Fruit fly (Drosophila melanogaster) whole organism, prepupa: Measurements from ENCODE around the gene CG8833.

Experiments used
- Blimp-1 ChIP-seq: fragments of 200-800 bp; sonication (Bioruptor generic); optimal IDR thresholded peaks from 3 replicates; lab custom pipeline; 2017; ENCODE audit warnings: missing biosample characterization, missing genetic modification characterization, mild to moderate bottlenecking, moderate library complexity, missing genetic modification reagents
- CG10631 ChIP-seq: fragments of 200-800 bp; sonication (Bioruptor generic); optimal IDR thresholded peaks from 2 replicates; lab custom pipeline; 2016; ENCODE audit warnings: missing biosample characterization, missing genetic modification characterization
- CG10669 ChIP-seq: fragments of 200-800 bp; sonication (Bioruptor generic); optimal IDR thresholded peaks from 3 replicates; lab custom pipeline; 2018; ENCODE audit warnings: missing biosample characterization, mild to moderate bottlenecking, missing genetic modification characterization, moderate library complexity
- CG11294 ChIP-seq: fragments of 200-800 bp; sonication (Bioruptor generic); IDR thresholded peaks from 2 replicates; pipeline ENCODE4 v1.3.6; 2022; ENCODE audit warnings: missing biosample characterization, missing genetic modification characterization
- CG11902 ChIP-seq: fragments of 200-800 bp; sonication (Bioruptor generic); optimal IDR thresholded peaks from 3 replicates; lab custom pipeline; 2016; ENCODE audit warnings: missing biosample characterization, missing genetic modification characterization
- CG15336 ChIP-seq: fragments of 200-800 bp; sonication (Bioruptor generic); IDR thresholded peaks from 2 replicates; pipeline ENCODE4 v1.3.6; 2022; ENCODE audit warnings: missing biosample characterization, missing genetic modification characterization
- CG1621 ChIP-seq: fragments of 200-800 bp; sonication (Bioruptor generic); optimal IDR thresholded peaks from 3 replicates; lab custom pipeline; 2018; ENCODE audit warnings: missing biosample characterization, mild to moderate bottlenecking, missing genetic modification characterization
- CG16779 ChIP-seq: fragments of 200-800 bp; sonication (Bioruptor generic); optimal IDR thresholded peaks from 3 replicates; lab custom pipeline; 2017; ENCODE audit warnings: missing biosample characterization, mild to moderate bottlenecking, missing genetic modification characterization
- CG3032 ChIP-seq: fragments of 200-800 bp; optimal IDR thresholded peaks from 2 replicates; lab custom pipeline; 2019; ENCODE audit warnings: missing biosample characterization, mild to moderate bottlenecking, missing genetic modification characterization, moderate library complexity
- CG3919 ChIP-seq: fragments of 200-800 bp; sonication (Bioruptor generic); optimal IDR thresholded peaks from 3 replicates; lab custom pipeline; 2016; ENCODE audit warnings: missing biosample characterization, missing genetic modification characterization
- CG6808 ChIP-seq: fragments of 200-800 bp; sonication (Bioruptor generic); optimal IDR thresholded peaks from 3 replicates; lab custom pipeline; 2017; ENCODE audit warnings: missing biosample characterization, missing genetic modification characterization, mild to moderate bottlenecking, moderate library complexity, missing genetic modification reagents
- CG6854 ChIP-seq: fragments of 200-800 bp; sonication (Bioruptor generic); optimal IDR thresholded peaks from 2 replicates; lab custom pipeline; 2017; ENCODE audit warnings: missing biosample characterization, mild to moderate bottlenecking, missing genetic modification characterization
- CG8119 ChIP-seq: fragments of 200-800 bp; sonication (Bioruptor generic); IDR thresholded peaks from 3 replicates; pipeline ENCODE4 v1.3.6; 2022; ENCODE audit warnings: missing biosample characterization, missing genetic modification characterization
- CG8319 ChIP-seq: fragments of 200-800 bp; sonication (Bioruptor generic); optimal IDR thresholded peaks from 3 replicates; lab custom pipeline; 2016; ENCODE audit warnings: missing biosample characterization, missing genetic modification characterization
- CG8632 ChIP-seq: fragments of 200-800 bp; sonication (Bioruptor generic); optimal IDR thresholded peaks from 3 replicates; lab custom pipeline; 2016; ENCODE audit warnings: missing biosample characterization, missing genetic modification characterization
- Eip75B ChIP-seq: fragments of 200-800 bp; sonication (Bioruptor generic); optimal IDR thresholded peaks from 3 replicates; lab custom pipeline; 2016; ENCODE audit warnings: missing biosample characterization, missing genetic modification characterization
- Eip78C ChIP-seq: fragments of 200-800 bp; sonication (Bioruptor generic); peaks from one replicate; lab custom pipeline; 2016; ENCODE audit warnings: missing biosample characterization, missing genetic modification characterization
- Eip93F ChIP-seq: fragments of 200-800 bp; sonication (Bioruptor generic); optimal IDR thresholded peaks from 2 replicates; lab custom pipeline; 2016; ENCODE audit warnings: missing biosample characterization, mild to moderate bottlenecking, missing genetic modification characterization
- Ets21C ChIP-seq: fragments of 200-800 bp; sonication (Bioruptor generic); optimal IDR thresholded peaks from 3 replicates; lab custom pipeline; 2016; ENCODE audit warnings: missing biosample characterization, missing genetic modification characterization
- Ets96B ChIP-seq: fragments of 200-800 bp; optimal IDR thresholded peaks from 2 replicates; lab custom pipeline; 2019; ENCODE audit warnings: missing biosample characterization, mild to moderate bottlenecking, missing genetic modification characterization, moderate library complexity
- Gug ChIP-seq: fragments of 200-800 bp; sonication (Bioruptor generic); IDR thresholded peaks from 2 replicates; pipeline ENCODE4 v1.3.6; 2022; ENCODE audit warnings: missing biosample characterization, missing genetic modification characterization
- Hr38 ChIP-seq: sonication (Bioruptor generic); optimal IDR thresholded peaks from 2 replicates; lab custom pipeline; 2016; ENCODE audit warnings: missing biosample characterization, missing genetic modification characterization
- Hr4 ChIP-seq: fragments of 200-800 bp; sonication (Bioruptor generic); optimal IDR thresholded peaks from 3 replicates; lab custom pipeline; 2016; ENCODE audit warnings: missing biosample characterization, missing genetic modification characterization
- Met ChIP-seq: fragments of 200-800 bp; sonication (Bioruptor generic); optimal IDR thresholded peaks from 3 replicates; lab custom pipeline; 2016; ENCODE audit warnings: missing biosample characterization, missing genetic modification characterization
- OdsH ChIP-seq: fragments of 200-800 bp; sonication (Bioruptor generic); optimal IDR thresholded peaks from 3 replicates; lab custom pipeline; 2016; ENCODE audit warnings: missing biosample characterization, missing genetic modification characterization
- Smox ChIP-seq: fragments of 200-800 bp; sonication (Bioruptor generic); optimal IDR thresholded peaks from 3 replicates; lab custom pipeline; 2016; ENCODE audit warnings: missing biosample characterization, missing genetic modification characterization
- Sox102F ChIP-seq: fragments of 200-800 bp; sonication (Bioruptor generic); optimal IDR thresholded peaks from 2 replicates; lab custom pipeline; 2016; ENCODE audit warnings: missing biosample characterization, mild to moderate bottlenecking, missing genetic modification characterization
- Sox14 ChIP-seq: fragments of 200-800 bp; sonication (Bioruptor generic); optimal IDR thresholded peaks from 3 replicates; lab custom pipeline; 2016; ENCODE audit warnings: missing biosample characterization, missing genetic modification characterization
- Sox15 ChIP-seq: fragments of 200-800 bp; sonication (Bioruptor generic); optimal IDR thresholded peaks from 3 replicates; lab custom pipeline; 2016; ENCODE audit warnings: missing biosample characterization, missing genetic modification characterization
- achi ChIP-seq: fragments of 200-800 bp; sonication (Bioruptor generic); optimal IDR thresholded peaks from 3 replicates; lab custom pipeline; 2016; ENCODE audit warnings: missing biosample characterization, missing genetic modification characterization
- cyc ChIP-seq: fragments of 200-800 bp; sonication (Bioruptor generic); optimal IDR thresholded peaks from 3 replicates; lab custom pipeline; 2016; ENCODE audit warnings: missing biosample characterization, missing genetic modification characterization
- dsx ChIP-seq: fragments of 200-800 bp; optimal IDR thresholded peaks from 3 replicates; lab custom pipeline; 2019; ENCODE audit warnings: missing biosample characterization, mild to moderate bottlenecking, missing genetic modification characterization, moderate library complexity; ENCODE audit not compliant: poor library complexity, severe bottlenecking
- eg ChIP-seq: fragments of 200-800 bp; sonication (Bioruptor generic); IDR thresholded peaks from 3 replicates; pipeline ENCODE4 v1.3.6; 2022; ENCODE audit warnings: missing biosample characterization, missing genetic modification characterization
- esn ChIP-seq: fragments of 200-800 bp; sonication (Bioruptor generic); optimal IDR thresholded peaks from 2 replicates; lab custom pipeline; 2016; ENCODE audit warnings: missing biosample characterization, mild to moderate bottlenecking, missing genetic modification characterization, moderate library complexity
- fd59A ChIP-seq: fragments of 200-800 bp; sonication (Bioruptor generic); optimal IDR thresholded peaks from 2 replicates; lab custom pipeline; 2017; ENCODE audit warnings: missing biosample characterization, mild to moderate bottlenecking, missing genetic modification characterization, missing genetic modification reagents
- fd85E ChIP-seq: fragments of 200-800 bp; sonication (Bioruptor generic); optimal IDR thresholded peaks from 3 replicates; lab custom pipeline; 2016; ENCODE audit warnings: missing biosample characterization, missing genetic modification characterization
- lz ChIP-seq: fragments of 200-800 bp; sonication (Bioruptor generic); optimal IDR thresholded peaks from 3 replicates; lab custom pipeline; 2016; ENCODE audit warnings: missing biosample characterization, missing genetic modification characterization
- net ChIP-seq: fragments of 200-800 bp; sonication (Bioruptor generic); optimal IDR thresholded peaks from 3 replicates; lab custom pipeline; 2016; ENCODE audit warnings: missing biosample characterization, missing genetic modification characterization
- pdm3 ChIP-seq: fragments of 200-800 bp; sonication (Bioruptor generic); optimal IDR thresholded peaks from 3 replicates; lab custom pipeline; 2016; ENCODE audit warnings: missing biosample characterization, missing genetic modification characterization
- salr ChIP-seq, 2 experiments: fragments of 200-800 bp; sonication (Bioruptor generic); optimal IDR thresholded peaks; 3 replicates each; lab custom pipeline; 2016 to 2018; ENCODE audit warnings: missing biosample characterization in 2 of 2, missing genetic modification characterization in 2 of 2, mild to moderate bottlenecking in 1 of 2
- spab ChIP-seq: fragments of 200-800 bp; sonication (Bioruptor generic); optimal IDR thresholded peaks from 2 replicates; lab custom pipeline; 2017; ENCODE audit warnings: missing biosample characterization, mild to moderate bottlenecking, missing genetic modification characterization, missing genetic modification reagents
- svp ChIP-seq: fragments of 200-800 bp; sonication (Bioruptor generic); peaks from one replicate; lab custom pipeline; 2016; ENCODE audit warnings: missing biosample characterization, missing genetic modification characterization
- vri ChIP-seq: fragments of 200-800 bp; sonication (Bioruptor generic); optimal IDR thresholded peaks from 3 replicates; lab custom pipeline; 2016; ENCODE audit warnings: missing biosample characterization, mild to moderate bottlenecking, missing genetic modification characterization

CG8833 gene

DNA sequence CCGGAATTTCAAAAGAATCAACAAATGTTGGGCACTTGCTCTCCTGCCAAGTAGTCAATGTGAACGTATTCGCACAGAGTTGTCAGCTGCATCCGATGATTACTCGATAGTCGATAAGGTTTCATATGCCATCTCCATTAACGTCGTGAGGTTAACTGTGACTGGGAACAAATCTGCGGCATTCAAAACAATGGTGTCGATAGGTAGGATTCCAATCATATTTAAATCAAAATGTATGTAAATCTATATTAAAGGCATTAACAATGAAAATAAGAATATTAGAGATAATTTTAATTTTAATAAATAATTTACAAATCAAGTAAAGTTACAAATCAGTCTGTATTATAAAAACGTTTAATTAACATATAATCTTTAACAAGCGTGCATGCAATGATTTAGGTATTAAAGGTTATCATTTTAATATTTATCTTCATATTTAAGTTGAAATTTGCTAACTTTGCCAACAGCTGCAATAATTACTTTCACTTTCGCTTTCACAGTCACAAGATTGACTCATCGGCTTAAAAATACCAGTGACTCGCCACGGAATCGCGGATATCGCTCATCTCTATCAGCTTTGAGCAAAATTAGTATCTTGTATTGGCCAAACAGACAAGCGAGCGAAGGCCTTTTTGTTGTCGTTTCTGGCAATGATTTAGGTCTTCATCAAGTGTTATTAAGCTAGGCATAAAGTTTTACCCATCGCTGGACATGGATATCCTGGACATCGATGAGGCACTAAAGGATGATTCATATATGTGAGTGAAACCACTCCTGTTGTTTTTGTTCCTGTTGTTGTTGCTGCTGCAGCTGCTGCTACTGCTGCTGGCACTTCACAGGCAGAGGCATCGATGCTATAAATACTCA lies 36.1 kb upstream of the CG8833 start, which contains the start of the genes Meics, Nxf3 and ssp2 (continued):
- no peak for TF ChIP-seq Sox102F (GFP tag; lab: Kevin White, UChicago)
- TF ChIP-seq CG15336 (GFP tag; lab: Robert Waterston, UW): 0 out of 2 replicates have a peak, but pooled peaks have one; percentile 6
- peak; percentile 20 for TF ChIP-seq CG3032 (tag; lab: Kevin White, UChicago)
- no peak for TF ChIP-seq CG11902 (GFP tag; lab: Kevin White, UChicago)
- TF ChIP-seq Eip93F (GFP tag; lab: Kevin White, UChicago): no peak
- TF ChIP-seq achi (GFP tag; lab: Kevin White, UChicago): no peak
- no peak for TF ChIP-seq CG10631 (GFP tag; lab: Kevin White, UChicago)
- TF ChIP-seq Hr38 (GFP tag; lab: Kevin White, UChicago): no peak

- TF ChIP-seq CG6808 (GFP tag; lab: Kevin White, UChicago) (no peak), Eip78C (GFP tag; lab: Kevin White, UChicago) (no peak), CG11902 (GFP tag; lab: Kevin White, UChicago) (no peak), Eip75B (GFP tag; lab: Kevin White, UChicago) (no peak), Sox14 (GFP tag; lab: Kevin White, UChicago) (no peak), Hr4 (no peak)
Measured at dm6 chr3L:13957789-13958188, 29.0 kb upstream of the CG8833 start.

DNA sequence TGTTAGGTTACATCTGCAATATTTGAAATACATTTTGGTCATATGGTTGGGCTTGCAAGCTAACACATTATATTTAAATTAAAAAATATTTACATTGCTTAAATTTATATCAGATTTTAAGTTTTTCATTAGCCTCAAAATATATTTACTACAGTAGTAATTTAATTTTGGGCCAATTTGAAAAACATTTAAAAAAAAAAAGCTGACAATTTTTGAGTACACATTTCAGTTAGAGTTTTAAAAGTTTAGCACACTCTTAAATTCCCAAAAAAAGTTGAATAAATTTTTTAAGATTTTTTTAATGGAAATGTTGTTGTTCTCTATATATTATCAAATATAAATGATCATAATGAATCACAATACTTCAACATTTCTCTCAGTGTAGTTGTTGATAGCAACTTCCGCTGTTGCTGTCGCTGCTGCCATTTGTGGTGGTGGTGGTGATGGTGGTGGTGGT lies 28.4 kb upstream of the CG8833 start:
- TF ChIP-seq Sox15 (GFP tag; lab: Kevin White, UChicago): peak; percentile 18
- TF ChIP-seq CG8119 (GFP tag; lab: Robert Waterston, UW): peak; percentile 74
- TF ChIP-seq esn: peak; percentile 58
- peak; percentile 8 for TF ChIP-seq CG8319 (GFP tag; lab: Kevin White, UChicago)
- TF ChIP-seq CG10631 (GFP tag; lab: Kevin White, UChicago): peak; percentile 60
- TF ChIP-seq salr (GFP tag; optimal IDR thresholded peaks at IDR 0.05; lab: Kevin White, UChicago): peak in 1 of 2 experiments; percentile 89
- no peak for TF ChIP-seq CG16779 (tag; lab: Kevin White, UChicago)
- peak; percentile 20 for TF ChIP-seq Sox14 (GFP tag; lab: Kevin White, UChicago)
- TF ChIP-seq cyc: no peak
- peak; percentile 12 for TF ChIP-seq CG10669 (GFP tag; lab: Kevin White, UChicago)
- peak; percentile 51 for TF ChIP-seq Eip75B (GFP tag; lab: Kevin White, UChicago)
- peak; percentile 27 for TF ChIP-seq CG6808 (GFP tag; lab: Kevin White, UChicago)
- no peak for TF ChIP-seq Blimp-1 (GFP tag; lab: Kevin White, UChicago)
- no peak for TF ChIP-seq svp
- TF ChIP-seq lz: peak; percentile 27
- TF ChIP-seq Ets21C (GFP tag; lab: Kevin White, UChicago): no peak
- TF ChIP-seq CG11294: no peak
- peak; percentile 53 for TF ChIP-seq pdm3 (GFP tag; lab: Kevin White, UChicago)
- no peak for TF ChIP-seq CG1621 (tag; lab: Kevin White, UChicago)
- peak; percentile 71 for TF ChIP-seq CG15336 (GFP tag; lab: Robert Waterston, UW)
- no peak for TF ChIP-seq Eip93F (GFP tag; lab: Kevin White, UChicago)
- peak; percentile 64; the same call in 1 of the 3 replicates for TF ChIP-seq eg (GFP tag; lab: Robert Waterston, UW)
- TF ChIP-seq dsx (GFP tag; lab: Kevin White, UChicago): no peak
- TF ChIP-seq spab (GFP tag; lab: Kevin White, UChicago): peak; percentile 34
- TF ChIP-seq OdsH (GFP tag; lab: Kevin White, UChicago): peak; percentile 74
- TF ChIP-seq Met (GFP tag; lab: Kevin White, UChicago): no peak
- TF ChIP-seq Sox102F (GFP tag; lab: Kevin White, UChicago): no peak
- TF ChIP-seq Smox (GFP tag; lab: Kevin White, UChicago): no peak
- peak; percentile 13 for TF ChIP-seq CG3032 (tag; lab: Kevin White, UChicago)
- TF ChIP-seq CG11902 (GFP tag; lab: Kevin White, UChicago): no peak
- TF ChIP-seq Gug (GFP tag; lab: Robert Waterston, UW): 0 out of 2 replicates have a peak, but pooled peaks have one; percentile 28
- TF ChIP-seq net (GFP tag; lab: Kevin White, UChicago): peak; percentile 51
- TF ChIP-seq CG3919 (GFP tag; lab: Kevin White, UChicago): peak; percentile 53
- TF ChIP-seq Hr38 (GFP tag; lab: Kevin White, UChicago): no peak
- no peak for TF ChIP-seq fd59A (GFP tag; lab: Kevin White, UChicago)
- TF ChIP-seq Ets96B (tag; lab: Kevin White, UChicago): peak; percentile 35
- TF ChIP-seq CG6854 (GFP tag; lab: Kevin White, UChicago): no peak
- no peak for TF ChIP-seq fd85E (GFP tag; lab: Kevin White, UChicago)
- no peak for TF ChIP-seq vri
- no peak for TF ChIP-seq CG8632 (GFP tag; lab: Kevin White, UChicago)
